Worm (Caenorhabditis elegans) whole organism, L4 larva: Measurements from ENCODE around the gene mec-7.

Experiments used
- D1046.2 ChIP-seq: fragments of 200-800 bp; sonication (Bioruptor generic); IDR thresholded peaks from 2 replicates; pipeline ENCODE4 v1.3.6; 2022; ENCODE audit warnings: missing genetic modification characterization, missing compliant biosample characterization
- F37D6.2 ChIP-seq: sonication (generic microtip); optimal IDR thresholded peaks from 2 replicates; lab custom pipeline; 2016; ENCODE audit warnings: mild to moderate bottlenecking, missing genetic modification characterization, missing compliant biosample characterization
- F44E2.7 ChIP-seq: fragments of 200-800 bp; sonication (Bioruptor generic); IDR thresholded peaks from 2 replicates; pipeline ENCODE4 v2.1.2; 2022; ENCODE audit warnings: missing genetic modification characterization, missing compliant biosample characterization
- F49E8.2 ChIP-seq: sonication (generic microtip); optimal IDR thresholded peaks from 2 replicates; lab custom pipeline; 2016; ENCODE audit warnings: missing compliant biosample characterization, mild to moderate bottlenecking, missing genetic modification characterization, borderline replicate concordance
- T20F7.1 ChIP-seq: fragments of 200-800 bp; sonication (Bioruptor generic); optimal IDR thresholded peaks from 2 replicates; lab custom pipeline; 2018; ENCODE audit warnings: mild to moderate bottlenecking, missing genetic modification characterization, missing compliant biosample characterization
- T26A8.4 ChIP-seq: fragments of 200-800 bp; sonication (Bioruptor generic); IDR thresholded peaks from 2 replicates; pipeline ENCODE4 v1.3.6; 2022; ENCODE audit warnings: missing genetic modification characterization, missing compliant biosample characterization
- Y48G9A.11 ChIP-seq: fragments of 200-800 bp; sonication (Bioruptor generic); IDR thresholded peaks from 2 replicates; pipeline ENCODE4 v1.3.6; 2022; ENCODE audit warnings: missing genetic modification reagents, missing genetic modification characterization, missing compliant biosample characterization
- Y75B8A.6 ChIP-seq: fragments of 200-800 bp; sonication (Bioruptor generic); IDR thresholded peaks from 2 replicates; pipeline ENCODE4 v1.3.6; 2022; ENCODE audit warnings: missing genetic modification reagents, missing genetic modification characterization, missing compliant biosample characterization
- ZK546.5 ChIP-seq, 2 experiments: sonication (generic microtip); optimal IDR thresholded peaks; 2 replicates each; lab custom pipeline; 2017; ENCODE audit warnings: missing biosample characterization in 2 of 2, missing genetic modification characterization in 2 of 2
- aha-1 ChIP-seq: fragments of 150-350 bp; peaks from one replicate; lab custom pipeline; 2014; ENCODE audit warnings: missing biosample characterization, missing genetic modification characterization
- aly-2 ChIP-seq: sonication (generic microtip); optimal IDR thresholded peaks from 2 replicates; lab custom pipeline; 2018; ENCODE audit warnings: missing biosample characterization, missing genetic modification characterization
- ceh-62 ChIP-seq: sonication (generic microtip); optimal IDR thresholded peaks from 2 replicates; lab custom pipeline; 2017; ENCODE audit warnings: missing biosample characterization, missing genetic modification characterization
- ces-1 ChIP-seq: fragments of 150-350 bp; sonication (generic microtip); optimal IDR thresholded peaks from 4 replicates; lab custom pipeline; 2014; ENCODE audit warnings: missing biosample characterization, missing genetic modification reagents, missing genetic modification characterization
- ctbp-1 ChIP-seq: fragments of 200-800 bp; sonication (Bioruptor generic); IDR thresholded peaks from 2 replicates; pipeline ENCODE4 v1.3.6; 2022; ENCODE audit warnings: missing genetic modification reagents, missing genetic modification characterization, missing compliant biosample characterization
- daf-12 ChIP-seq: fragments of 150-350 bp; optimal IDR thresholded peaks from 2 replicates; lab custom pipeline; 2014; ENCODE audit warnings: missing biosample characterization, missing genetic modification reagents, missing genetic modification characterization
- daf-19 ChIP-seq: fragments of 200-800 bp; sonication (Bioruptor generic); conservative IDR thresholded peaks from 2 replicates; pipeline ENCODE4 v1.3.6; 2022; ENCODE audit warnings: missing genetic modification characterization, missing compliant biosample characterization
- dmd-6 ChIP-seq: fragments of 200-800 bp; sonication (Bioruptor generic); IDR thresholded peaks from 2 replicates; pipeline ENCODE4 v1.3.6; 2022; ENCODE audit warnings: missing genetic modification reagents, missing genetic modification characterization, missing compliant biosample characterization
- dmd-8 ChIP-seq: fragments of 200-800 bp; sonication (Bioruptor generic); IDR thresholded peaks from 2 replicates; pipeline ENCODE4 v1.3.6; 2022; ENCODE audit warnings: missing genetic modification characterization, missing compliant biosample characterization
- dpl-1 ChIP-seq: fragments of 150-350 bp; optimal IDR thresholded peaks from 2 replicates; lab custom pipeline; 2014; ENCODE audit warnings: missing biosample characterization, missing genetic modification reagents, missing genetic modification characterization
- duxl-1 ChIP-seq: sonication (generic microtip); optimal IDR thresholded peaks from 2 replicates; lab custom pipeline; 2016; ENCODE audit warnings: mild to moderate bottlenecking, missing genetic modification characterization, moderate library complexity, missing compliant biosample characterization; ENCODE audit not compliant: poor library complexity
- fos-1 ChIP-seq: fragments of 150-350 bp; optimal IDR thresholded peaks from 2 replicates; lab custom pipeline; 2014; ENCODE audit warnings: missing biosample characterization, missing genetic modification characterization
- gei-8 ChIP-seq: fragments of 200-800 bp; sonication (Bioruptor generic); optimal IDR thresholded peaks from 2 replicates; lab custom pipeline; 2018; ENCODE audit warnings: mild to moderate bottlenecking, missing genetic modification characterization, missing compliant biosample characterization
- hlh-11 ChIP-seq: fragments of 200-800 bp; sonication (Bioruptor generic); optimal IDR thresholded peaks from 2 replicates; lab custom pipeline; 2018; ENCODE audit warnings: mild to moderate bottlenecking, missing genetic modification characterization, missing compliant biosample characterization
- jun-1 ChIP-seq: fragments of 150-350 bp; optimal IDR thresholded peaks from 2 replicates; lab custom pipeline; 2014; ENCODE audit warnings: missing biosample characterization, missing genetic modification reagents, missing genetic modification characterization
- lin-13 ChIP-seq: fragments of 150-350 bp; optimal IDR thresholded peaks from 2 replicates; lab custom pipeline; 2014; ENCODE audit warnings: missing biosample characterization, missing genetic modification reagents, missing genetic modification characterization
- lin-39 ChIP-seq: fragments of 150-350 bp; optimal IDR thresholded peaks from 2 replicates; lab custom pipeline; 2014; ENCODE audit warnings: missing biosample characterization, missing genetic modification reagents, missing genetic modification characterization
- lsy-2 ChIP-seq, 2 experiments: fragments of 150-350 bp in 1 of 2; sonication (generic microtip) in 1 of 2; optimal IDR thresholded peaks; 2 replicates each; lab custom pipeline; 2014 to 2017; ENCODE audit warnings: missing biosample characterization in 2 of 2, missing genetic modification characterization in 2 of 2
- madf-9 ChIP-seq: fragments of 200-800 bp; sonication (Bioruptor generic); conservative IDR thresholded peaks from 2 replicates; pipeline ENCODE4 v1.3.6; 2022; ENCODE audit warnings: missing genetic modification reagents, missing genetic modification characterization, missing compliant biosample characterization
- mdl-1 ChIP-seq, 2 experiments: fragments of 150-350 bp in 1 of 2; sonication (generic microtip) in 1 of 2; optimal IDR thresholded peaks; 2 replicates each; lab custom pipeline; 2014 to 2017; ENCODE audit warnings: missing biosample characterization in 2 of 2, missing genetic modification characterization in 2 of 2
- mep-1 ChIP-seq: fragments of 150-350 bp; sonication (generic microtip); optimal IDR thresholded peaks from 3 replicates; lab custom pipeline; 2014; ENCODE audit warnings: missing biosample characterization, missing genetic modification characterization
- mxl-2 ChIP-seq: fragments of 200-800 bp; sonication (Bioruptor generic); conservative IDR thresholded peaks from 2 replicates; pipeline ENCODE4 v1.3.6; 2022; ENCODE audit warnings: missing genetic modification reagents, missing genetic modification characterization, missing compliant biosample characterization
- nhr-10 ChIP-seq: fragments of 150-350 bp; optimal IDR thresholded peaks from 2 replicates; lab custom pipeline; 2014; ENCODE audit warnings: missing biosample characterization, missing genetic modification characterization
- nhr-102 ChIP-seq: sonication (generic microtip); optimal IDR thresholded peaks from 2 replicates; lab custom pipeline; 2016; ENCODE audit warnings: mild to moderate bottlenecking, missing genetic modification characterization, moderate library complexity, missing compliant biosample characterization
- nhr-11 ChIP-seq: fragments of 150-350 bp; optimal IDR thresholded peaks from 2 replicates; lab custom pipeline; 2014; ENCODE audit warnings: missing biosample characterization, missing genetic modification characterization
- nhr-111 ChIP-seq: fragments of 200-800 bp; sonication (Bioruptor generic); optimal IDR thresholded peaks from 2 replicates; lab custom pipeline; 2018; ENCODE audit warnings: mild to moderate bottlenecking, missing genetic modification characterization, missing compliant biosample characterization
- nhr-237 ChIP-seq: sonication (generic microtip); optimal IDR thresholded peaks from 2 replicates; lab custom pipeline; 2017; ENCODE audit warnings: missing biosample characterization, missing genetic modification characterization
- nhr-28 ChIP-seq: fragments of 150-350 bp; optimal IDR thresholded peaks from 2 replicates; lab custom pipeline; 2014; ENCODE audit warnings: missing biosample characterization, missing genetic modification characterization
- nhr-6 ChIP-seq: fragments of 150-350 bp; optimal IDR thresholded peaks from 2 replicates; lab custom pipeline; 2014; ENCODE audit warnings: missing biosample characterization, missing genetic modification characterization
- nhr-76 ChIP-seq: fragments of 150-350 bp; optimal IDR thresholded peaks from 2 replicates; lab custom pipeline; 2014; ENCODE audit warnings: missing biosample characterization, missing genetic modification characterization
- nhr-77 ChIP-seq: fragments of 150-350 bp; optimal IDR thresholded peaks from 2 replicates; lab custom pipeline; 2014; ENCODE audit warnings: missing biosample characterization, missing genetic modification characterization
- pqm-1 ChIP-seq: sonication (generic microtip); optimal IDR thresholded peaks from 2 replicates; lab custom pipeline; 2017; ENCODE audit warnings: missing biosample characterization, missing genetic modification characterization
- rbr-2 ChIP-seq: sonication (generic microtip); optimal IDR thresholded peaks from 2 replicates; lab custom pipeline; 2016; ENCODE audit warnings: missing genotype, missing genetic modification characterization, missing compliant biosample characterization
- skn-1 ChIP-seq: fragments of 150-350 bp; optimal IDR thresholded peaks from 2 replicates; lab custom pipeline; 2014; ENCODE audit warnings: missing biosample characterization, missing genetic modification characterization
- spr-1 ChIP-seq: sonication (generic microtip); optimal IDR thresholded peaks from 2 replicates; lab custom pipeline; 2016; ENCODE audit warnings: mild to moderate bottlenecking, missing genetic modification characterization, missing compliant biosample characterization
- spr-3 ChIP-seq: fragments of 200-800 bp; sonication (Bioruptor generic); optimal IDR thresholded peaks from 2 replicates; lab custom pipeline; 2018; ENCODE audit warnings: mild to moderate bottlenecking, missing genetic modification characterization, missing compliant biosample characterization
- tra-1 ChIP-seq: fragments of 200-800 bp; sonication (Bioruptor generic); IDR thresholded peaks from 2 replicates; pipeline ENCODE4 v1.3.6; 2022; ENCODE audit warnings: missing genetic modification reagents, missing genetic modification characterization, missing compliant biosample characterization
- unc-130 ChIP-seq: sonication (generic microtip); optimal IDR thresholded peaks from 2 replicates; lab custom pipeline; 2016; ENCODE audit warnings: missing genetic modification reagents, missing genetic modification characterization, missing compliant biosample characterization
- unc-39 ChIP-seq: sonication (generic microtip); optimal IDR thresholded peaks from 2 replicates; lab custom pipeline; 2017; ENCODE audit warnings: missing biosample characterization, missing genetic modification characterization
- vab-7 ChIP-seq: fragments of 200-800 bp; sonication (Bioruptor generic); IDR thresholded peaks from 2 replicates; pipeline ENCODE4 v1.3.6; 2022; ENCODE audit warnings: missing genetic modification reagents, missing genetic modification characterization, missing compliant biosample characterization
- zfp-2 ChIP-seq: sonication (generic microtip); optimal IDR thresholded peaks from 2 replicates; lab custom pipeline; 2016; ENCODE audit warnings: mild to moderate bottlenecking, missing genetic modification characterization, missing compliant biosample characterization
- zfp-3 ChIP-seq: fragments of 200-800 bp; sonication (Bioruptor generic); conservative IDR thresholded peaks from 2 replicates; pipeline ENCODE4 v1.3.6; 2022; ENCODE audit warnings: missing genetic modification reagents, missing genetic modification characterization, missing compliant biosample characterization
- zip-2 ChIP-seq: fragments of 150-350 bp; optimal IDR thresholded peaks from 2 replicates; lab custom pipeline; 2014; ENCODE audit warnings: missing biosample characterization, missing genetic modification characterization

The mec-7 gene

ce11 chrX:7798248-7799020, 21.9 kb upstream of the mec-7 start, which contains the start of gene adm-4 (continued):
- TF ChIP-seq nhr-102 (tag; lab: Kevin White, UChicago): peak; percentile 12
- no peak for TF ChIP-seq daf-19 (GFP tag; lab: Robert Waterston, UW)
- TF ChIP-seq T26A8.4 (GFP tag; lab: Robert Waterston, UW): no peak
- no peak for TF ChIP-seq ctbp-1 (GFP tag; lab: Robert Waterston, UW)
- TF ChIP-seq ces-1: no peak
- no peak for TF ChIP-seq unc-130 (GFP tag; lab: Kevin White, UChicago)
- no peak for TF ChIP-seq lin-13
- TF ChIP-seq nhr-28 (tag; lab: Kevin White, UChicago): peak; percentile 15
- TF ChIP-seq nhr-6 (tag; lab: Kevin White, UChicago): no peak
- TF ChIP-seq mep-1: peak; percentile 36
- no peak for TF ChIP-seq zfp-2 (tag; lab: Kevin White, UChicago)
- TF ChIP-seq spr-3 (GFP tag; lab: Kevin White, UChicago): no peak
- no peak for TF ChIP-seq T20F7.1 (GFP tag; lab: Kevin White, UChicago)
- no peak for TF ChIP-seq dmd-8 (GFP tag; lab: Robert Waterston, UW)
- TF ChIP-seq nhr-76 (tag; lab: Kevin White, UChicago): no peak
- TF ChIP-seq jun-1 (tag; lab: Kevin White, UChicago): no peak
- TF ChIP-seq nhr-111: no peak
- TF ChIP-seq zip-2 (tag; lab: Kevin White, UChicago): no peak
- TF ChIP-seq fos-1 (tag; lab: Kevin White, UChicago): no peak
- no peak for TF ChIP-seq nhr-77 (tag; lab: Kevin White, UChicago)
- TF ChIP-seq gei-8 (GFP tag; lab: Kevin White, UChicago): no peak
- peak; percentile 15 for TF ChIP-seq dpl-1 (GFP tag; lab: Kevin White, UChicago)
- TF ChIP-seq skn-1: no peak
- no peak for TF ChIP-seq hlh-11
- TF ChIP-seq rbr-2 (tag; lab: Kevin White, UChicago): peak; percentile 39
- no peak for TF ChIP-seq nhr-237 (tag; lab: Kevin White, UChicago)
- TF ChIP-seq zfp-3 (GFP tag; lab: Robert Waterston, UW): no peak
- no peak for TF ChIP-seq nhr-10 (tag; lab: Kevin White, UChicago)
- no peak for TF ChIP-seq aly-2
- no peak for TF ChIP-seq ZK546.5 (tag; optimal IDR thresholded peaks at IDR 0.05; lab: Kevin White, UChicago)
- no peak for TF ChIP-seq unc-39 (tag; lab: Kevin White, UChicago)
- TF ChIP-seq mdl-1 (tag; optimal IDR thresholded peaks at IDR 0.05; lab: Kevin White, UChicago): no peak
- TF ChIP-seq D1046.2: no peak
- no peak for TF ChIP-seq F49E8.2
- no peak for TF ChIP-seq spr-1
- no peak for TF ChIP-seq F44E2.7 (GFP tag; lab: Robert Waterston, UW)
- no peak for TF ChIP-seq Y75B8A.6 (GFP tag; lab: Robert Waterston, UW)
- TF ChIP-seq mxl-2 (GFP tag; lab: Robert Waterston, UW): no peak
- no peak for TF ChIP-seq lin-39 (tag; lab: Kevin White, UChicago)
- no peak for TF ChIP-seq lsy-2 (tag; optimal IDR thresholded peaks at IDR 0.05; lab: Kevin White, UChicago)
- TF ChIP-seq vab-7 (GFP tag; lab: Robert Waterston, UW): no peak
- TF ChIP-seq Y48G9A.11: no peak
- TF ChIP-seq tra-1 (GFP tag; lab: Robert Waterston, UW): no peak
- no peak for TF ChIP-seq nhr-11 (tag; lab: Kevin White, UChicago)
- TF ChIP-seq pqm-1: no peak
- peak; percentile 15 for TF ChIP-seq duxl-1 (tag; lab: Kevin White, UChicago)
- no peak for TF ChIP-seq F37D6.2 (tag; lab: Kevin White, UChicago)
- TF ChIP-seq aha-1: peak; percentile 27
- no peak for TF ChIP-seq ceh-62 (tag; lab: Kevin White, UChicago)
- no peak for TF ChIP-seq daf-12 (tag; lab: Kevin White, UChicago)
- TF ChIP-seq madf-9 (GFP tag; lab: Robert Waterston, UW): peak; percentile 28; the same call in 1 of the 2 replicates
- no peak for TF ChIP-seq dmd-6
